Worm (Caenorhabditis elegans) whole organism, dauer: Measurements from ENCODE around the gene Y102A11A.2.
"Not testable (repeated sequence)": the region's sequence is repeated elsewhere in the genome, so short reads cannot be mapped to it uniquely, and the experiment has no call there.

Source experiments
- unc-62 ChIP-seq: sonication (generic microtip); optimal IDR thresholded peaks from 2 replicates; lab custom pipeline; 2017; ENCODE audit warnings: missing biosample characterization, missing genetic modification reagents, missing genetic modification characterization

Y102A11A.2 gene

DNA sequence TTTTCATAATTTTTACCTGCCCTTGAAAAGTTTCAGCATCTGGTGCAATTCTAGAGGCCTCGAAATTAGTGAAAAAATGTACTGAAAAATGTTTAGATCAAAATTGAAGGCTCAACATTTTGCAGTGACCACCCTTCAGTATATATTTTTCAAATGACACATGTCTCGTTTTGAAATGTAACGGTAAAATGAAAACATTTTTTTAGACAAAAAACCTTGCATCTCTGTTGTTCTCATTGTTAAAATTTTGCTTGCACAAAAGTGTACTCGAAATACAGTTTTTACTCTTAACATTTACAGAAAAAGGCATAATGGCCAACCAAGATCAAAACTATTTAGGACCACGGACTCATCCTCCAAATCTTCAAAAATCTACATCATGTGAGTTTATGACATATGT is at the start of gene Y102A11A.2:
TSS of gene Y102A11A.2 (plus strand) at position 301 of the 400 bp plus-strand sequence.
- not testable (repeated sequence) for TF ChIP-seq unc-62 (GFP tag; lab: Kevin White, UChicago)

DNA sequence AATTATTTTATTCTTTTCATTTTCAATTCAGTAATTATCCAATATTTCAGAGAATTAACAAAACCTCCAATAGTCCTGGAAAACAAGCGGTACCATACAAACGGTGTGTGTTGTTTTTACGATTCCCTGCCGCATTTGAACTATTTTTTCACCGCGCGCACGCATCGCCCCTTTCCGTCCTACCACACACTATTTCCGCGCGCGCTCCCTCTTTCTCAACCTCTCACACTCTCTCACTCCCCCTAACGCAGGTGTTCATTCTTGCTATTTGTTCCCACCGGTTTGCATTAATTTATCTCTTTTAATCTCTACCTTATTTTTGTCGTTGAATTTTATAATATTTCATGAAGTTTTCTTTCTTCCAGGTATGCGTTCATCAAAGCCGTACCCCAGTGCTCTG is 48.7 kb upstream of the Y102A11A.2 start, which contains the start of gene F52D2.12:
TSS of gene F52D2.12 (plus strand) at position 307 of the 400 bp plus-strand sequence.
- no peak for TF ChIP-seq unc-62 (GFP tag; lab: Kevin White, UChicago)

DNA sequence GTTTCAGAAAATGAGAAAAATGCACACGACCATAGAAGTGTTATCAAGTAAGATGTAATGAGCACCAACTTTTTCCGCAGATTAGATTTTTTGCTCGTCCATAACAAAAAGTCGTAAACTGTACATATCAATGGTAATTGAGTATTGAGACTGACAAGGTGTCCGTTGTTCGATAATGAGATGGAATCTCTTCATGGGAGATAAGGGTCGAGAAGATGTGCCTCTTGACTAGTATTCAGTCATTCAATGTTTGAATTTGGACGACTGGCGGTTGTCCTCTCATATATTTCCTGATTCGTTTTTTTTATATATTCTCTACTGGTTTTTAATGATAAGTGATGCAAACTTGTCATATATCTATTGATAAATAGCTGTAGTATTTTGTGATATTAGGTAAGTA is 44.8 kb upstream of the Y102A11A.2 start:
- TF ChIP-seq unc-62 (GFP tag; lab: Kevin White, UChicago), result no peak

DNA sequence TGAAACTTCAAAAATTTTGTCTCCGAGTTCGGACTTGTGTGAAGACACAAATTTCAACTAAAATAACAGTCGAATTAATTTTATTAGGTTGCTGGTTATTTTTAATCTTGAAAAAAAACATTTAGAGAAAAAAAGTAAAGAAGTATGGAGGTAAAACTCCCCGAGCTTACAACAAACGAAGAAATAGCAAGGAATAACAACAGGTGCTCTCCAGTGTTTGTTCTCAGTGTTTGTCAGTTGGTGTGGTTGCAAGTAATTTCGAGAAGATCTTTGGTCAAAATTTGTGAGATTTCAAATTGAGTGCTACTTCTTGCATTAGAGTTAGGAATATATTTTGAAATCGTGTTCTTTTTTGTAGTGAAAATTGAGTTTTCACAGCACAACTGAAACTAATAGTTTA is 41.6 kb upstream of the Y102A11A.2 start:
- no peak for TF ChIP-seq unc-62 (GFP tag; lab: Kevin White, UChicago)

DNA sequence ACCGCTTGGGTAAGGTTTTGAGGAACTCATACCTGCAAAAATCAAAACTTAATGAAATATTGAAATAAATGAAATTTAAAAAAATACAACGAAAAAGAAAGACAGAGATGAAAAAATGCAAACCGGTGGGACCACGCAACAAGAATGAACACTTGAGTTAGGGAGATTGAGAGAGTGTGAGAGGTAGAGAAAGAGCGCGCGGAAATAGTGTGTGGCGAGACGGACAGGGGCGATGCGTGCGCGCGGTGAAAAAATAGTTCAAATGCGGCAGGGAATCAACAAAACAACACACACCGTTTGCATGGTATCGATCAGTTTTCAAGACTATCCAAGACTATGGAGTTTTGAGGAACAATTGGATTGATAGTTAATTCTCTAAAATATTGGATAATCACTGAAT is 36.9 kb upstream of the Y102A11A.2 start, which contains the start of gene meg-3:
TSS of gene meg-3 (minus strand) at position 32 of the 400 bp plus-strand sequence.
- TF ChIP-seq unc-62 (GFP tag; lab: Kevin White, UChicago), result no peak

DNA sequence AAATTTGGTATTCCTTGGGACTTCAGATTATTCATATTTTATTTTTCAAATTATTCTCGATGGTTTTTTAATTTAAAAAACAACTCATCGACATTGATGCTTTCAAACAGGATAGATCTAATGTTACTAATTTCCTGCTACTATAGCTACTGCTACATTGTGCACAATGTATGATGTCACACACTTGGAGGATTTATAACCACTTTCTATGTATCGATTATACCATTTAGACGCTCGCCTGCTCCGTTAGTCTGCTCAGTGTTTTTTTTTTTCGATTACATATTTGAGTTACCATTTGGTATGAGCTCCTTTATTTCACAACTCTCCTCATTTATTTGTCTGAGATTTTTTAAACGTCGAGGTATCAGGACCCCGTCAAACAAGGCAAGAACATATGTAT is 36.0 kb upstream of the Y102A11A.2 start, which contains the start of gene Y40A1A.2:
TSS of gene Y40A1A.2 (plus strand) at position 301 of the 400 bp plus-strand sequence.
- no peak for TF ChIP-seq unc-62 (GFP tag; lab: Kevin White, UChicago)

DNA sequence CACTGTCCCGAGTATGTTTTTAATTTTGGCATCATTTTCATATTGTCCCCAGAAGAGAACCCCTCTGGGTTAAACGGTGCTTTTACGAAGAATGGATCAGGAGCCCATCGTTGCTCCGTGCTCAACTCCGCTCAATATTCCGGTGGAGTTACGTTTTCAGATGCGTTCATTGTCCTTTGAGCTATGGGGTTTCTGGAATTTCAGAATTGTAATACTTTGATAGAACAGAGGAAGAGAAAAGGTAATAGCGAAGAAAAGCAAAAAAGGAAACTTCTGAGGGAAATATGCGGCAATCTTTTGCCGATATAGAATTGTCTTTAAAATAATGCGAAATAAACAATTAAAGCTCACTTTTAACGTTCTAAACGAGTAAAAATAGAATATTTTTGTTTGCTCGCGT is 28.5 kb upstream of the Y102A11A.2 start, which contains the start of gene Y40A1A.3:
TSS of gene Y40A1A.3 (minus strand) at position 101 of the 400 bp plus-strand sequence.
- TF ChIP-seq unc-62 (GFP tag; lab: Kevin White, UChicago), result no peak

DNA sequence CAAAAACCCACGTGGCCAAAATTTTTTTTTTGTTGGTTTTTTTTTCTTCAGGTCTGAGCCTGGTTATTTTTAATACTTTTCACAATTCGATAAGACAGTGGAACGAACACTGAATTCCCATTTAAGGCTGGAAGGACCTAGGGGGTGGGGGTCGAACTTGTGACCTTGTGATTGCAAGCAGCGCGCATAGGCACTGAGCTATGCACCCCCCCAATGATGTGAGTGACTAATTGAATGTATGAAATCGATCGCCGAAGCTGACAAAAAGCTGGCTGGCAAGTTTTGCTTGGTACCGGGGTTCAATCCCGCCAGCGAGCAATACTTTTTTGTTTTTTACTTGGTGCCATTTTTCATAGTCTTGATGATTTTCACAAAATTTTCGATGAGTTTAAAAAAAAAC is 27.6 kb upstream of the Y102A11A.2 start:
- TF ChIP-seq unc-62 (GFP tag; lab: Kevin White, UChicago), result no peak

DNA sequence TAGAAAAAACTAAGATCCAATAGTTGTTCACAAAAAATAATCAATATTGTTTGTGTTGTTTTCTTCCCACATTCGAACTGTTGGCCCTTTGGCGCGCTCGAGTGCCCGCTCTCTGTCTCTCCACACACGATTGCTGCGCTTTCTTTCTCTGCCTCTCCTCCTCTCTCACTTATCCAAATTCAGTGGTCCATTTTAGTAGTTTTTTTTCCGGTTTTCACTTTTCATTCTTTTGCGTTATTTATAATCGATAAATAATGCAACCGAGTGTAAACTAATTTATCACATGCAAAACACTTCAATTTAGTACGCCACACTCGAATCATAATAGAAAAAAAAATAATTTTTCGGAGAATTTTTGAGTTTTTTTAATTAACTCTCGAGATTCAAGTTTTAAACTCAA is 25.9 kb upstream of the Y102A11A.2 start:
- TF ChIP-seq unc-62 (GFP tag; lab: Kevin White, UChicago), result no peak

DNA sequence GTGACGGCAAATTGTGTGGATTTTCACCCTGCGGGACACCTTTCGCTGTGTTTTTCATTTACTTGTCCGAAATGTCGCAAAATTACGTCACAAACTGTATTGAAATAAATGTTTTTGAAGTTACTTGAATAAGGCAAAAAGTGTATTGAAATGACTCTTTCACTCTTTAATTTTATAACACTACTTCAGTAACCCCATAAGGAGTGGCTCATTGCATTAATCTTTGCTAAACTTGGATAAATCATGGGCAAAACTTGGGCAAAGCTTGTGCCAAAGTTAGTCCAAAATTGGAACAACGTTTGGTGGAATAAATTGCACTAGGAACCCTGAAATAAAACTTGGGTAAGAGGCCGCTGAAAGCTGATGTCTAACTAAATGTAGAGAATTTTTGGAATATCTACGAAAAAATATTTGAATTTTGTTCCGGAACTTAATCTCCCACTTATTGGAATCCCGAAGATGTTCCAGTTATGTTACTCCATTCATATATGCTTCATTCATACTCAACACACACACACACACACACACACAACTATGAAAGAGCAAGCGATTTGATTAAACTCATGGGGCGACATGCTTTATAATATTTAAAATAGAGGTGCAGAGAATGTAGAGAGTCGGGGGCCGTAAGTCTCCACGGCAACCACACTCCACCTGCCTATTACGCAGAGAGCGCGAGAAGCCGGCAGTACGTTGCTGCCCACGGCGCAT is 13.8 kb upstream of the Y102A11A.2 start, which contains the start of gene Y102A11A.9:
TSS of gene Y102A11A.9 (plus strand) at position 661 of the 711 bp plus-strand sequence.
- no peak for TF ChIP-seq unc-62 (GFP tag; lab: Kevin White, UChicago)

DNA sequence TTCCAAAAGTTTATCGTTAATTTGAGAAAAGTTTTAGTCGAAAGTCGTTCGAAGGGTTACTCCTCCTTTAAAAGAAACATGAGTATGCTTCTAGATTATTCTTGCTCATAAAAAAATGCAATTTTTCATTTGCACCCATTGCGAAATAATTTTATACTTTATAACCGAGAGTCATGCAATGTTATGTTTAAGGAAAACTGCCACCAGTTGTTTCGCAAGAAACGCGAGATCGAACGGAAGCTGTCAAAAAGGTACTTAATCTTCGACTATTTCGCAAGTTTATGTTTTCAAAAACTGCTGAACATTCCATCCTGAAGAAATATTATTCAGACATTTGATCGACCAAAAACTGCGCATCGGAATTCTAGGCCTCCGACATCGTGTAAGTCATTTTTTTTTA is 12.5 kb upstream of the Y102A11A.2 start:
- TF ChIP-seq unc-62 (GFP tag; lab: Kevin White, UChicago), result no peak

DNA sequence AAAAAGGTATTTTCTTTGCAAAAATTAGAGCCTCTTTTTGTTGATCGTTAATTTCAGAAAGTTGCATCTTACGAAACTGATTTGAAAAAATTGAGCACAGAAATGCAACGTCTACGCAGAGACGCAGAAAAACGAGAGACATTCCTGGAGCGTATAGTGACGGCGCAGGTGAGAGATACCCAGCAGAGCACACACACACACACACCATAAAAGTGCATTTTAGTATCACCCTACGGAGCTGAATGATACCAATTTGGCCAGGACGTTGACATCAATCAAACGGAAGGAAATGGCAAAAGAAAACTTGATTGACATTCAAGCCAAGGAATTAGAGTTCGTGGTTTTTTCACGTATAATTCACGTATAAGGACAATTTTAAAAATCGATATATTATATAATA is 11.9 kb upstream of the Y102A11A.2 start:
- no peak for TF ChIP-seq unc-62 (GFP tag; lab: Kevin White, UChicago)

DNA sequence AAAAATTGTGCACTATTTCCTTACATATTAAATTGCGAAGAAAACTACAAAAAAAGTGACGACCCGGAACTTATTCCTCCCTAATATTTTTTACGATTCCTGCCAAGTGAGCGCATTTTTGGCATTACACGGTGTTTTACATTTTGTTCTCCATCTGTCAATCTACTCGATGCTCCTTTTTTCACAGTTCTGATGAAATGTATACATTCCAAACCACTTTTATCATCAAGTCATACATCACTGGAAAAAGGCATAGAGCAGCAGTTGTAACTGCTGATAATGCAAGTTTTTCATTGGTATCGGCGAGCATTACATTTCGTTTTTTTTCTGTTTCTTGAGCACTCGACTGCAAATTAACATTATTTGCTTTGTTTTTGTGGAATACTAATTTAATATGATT is 8.2 kb upstream of the Y102A11A.2 start:
- TF ChIP-seq unc-62 (GFP tag; lab: Kevin White, UChicago), result no peak

DNA sequence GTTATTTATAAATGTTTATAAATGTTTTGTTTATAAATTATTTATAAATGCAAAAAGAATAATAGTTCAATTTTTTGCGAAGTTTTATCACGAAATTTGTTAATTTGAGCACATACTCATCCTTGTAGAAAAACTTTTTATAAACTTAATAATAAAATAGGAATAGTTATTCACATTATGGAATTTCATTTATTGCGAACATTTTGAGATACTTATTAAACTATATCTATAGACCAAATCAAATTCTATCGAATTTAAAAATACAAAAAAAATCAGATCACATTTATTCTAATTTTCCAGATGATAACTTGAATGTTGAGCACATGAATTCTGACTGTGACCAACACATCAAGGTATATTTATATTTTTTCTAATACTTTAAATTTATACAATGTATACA is 7.6 kb upstream of the Y102A11A.2 start, which contains the start of gene Y102A11A.3:
TSS of gene Y102A11A.3 (plus strand) at position 301 of the 400 bp plus-strand sequence.
- no peak for TF ChIP-seq unc-62 (GFP tag; lab: Kevin White, UChicago)

DNA sequence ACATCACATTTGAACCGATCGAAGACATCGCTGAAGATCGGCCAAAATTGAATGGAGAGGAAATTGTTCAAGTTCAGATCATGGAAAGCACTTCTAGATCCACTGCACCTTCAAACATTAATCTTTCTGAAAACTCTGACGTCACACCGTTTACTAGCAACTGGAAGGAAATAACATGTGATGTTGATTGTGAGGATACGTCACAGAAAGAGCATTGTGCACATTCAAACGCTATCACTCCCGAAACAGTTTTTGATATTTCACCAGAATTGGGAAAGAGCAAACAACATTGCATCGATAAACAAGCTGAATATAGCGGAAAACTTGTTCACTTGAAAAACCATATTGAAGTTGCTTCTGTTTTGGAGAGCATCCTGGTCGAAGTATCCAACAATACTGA is 4.9 kb upstream of the Y102A11A.2 start:
- TF ChIP-seq unc-62 (GFP tag; lab: Kevin White, UChicago), result no peak

DNA sequence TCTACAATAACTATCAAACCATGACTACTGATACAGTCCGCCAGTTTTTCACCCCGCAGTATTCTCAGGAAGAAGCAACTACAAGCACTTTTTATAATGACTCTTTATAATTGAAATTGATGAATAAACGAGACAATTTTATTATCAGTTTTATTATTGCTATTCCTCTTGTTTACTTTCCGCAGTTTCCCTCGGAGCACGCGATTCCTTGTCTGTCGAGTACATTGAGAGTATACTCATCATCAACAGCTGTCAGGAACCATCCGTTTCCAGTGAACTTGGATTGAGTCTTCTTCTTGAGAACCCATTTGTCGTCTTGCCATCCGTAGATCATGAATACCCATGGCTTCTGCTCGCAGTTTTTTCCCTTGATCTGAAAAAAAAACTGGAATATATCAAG is 4.4 kb downstream of the Y102A11A.2 start:
- TF ChIP-seq unc-62 (GFP tag; lab: Kevin White, UChicago), result no peak

DNA sequence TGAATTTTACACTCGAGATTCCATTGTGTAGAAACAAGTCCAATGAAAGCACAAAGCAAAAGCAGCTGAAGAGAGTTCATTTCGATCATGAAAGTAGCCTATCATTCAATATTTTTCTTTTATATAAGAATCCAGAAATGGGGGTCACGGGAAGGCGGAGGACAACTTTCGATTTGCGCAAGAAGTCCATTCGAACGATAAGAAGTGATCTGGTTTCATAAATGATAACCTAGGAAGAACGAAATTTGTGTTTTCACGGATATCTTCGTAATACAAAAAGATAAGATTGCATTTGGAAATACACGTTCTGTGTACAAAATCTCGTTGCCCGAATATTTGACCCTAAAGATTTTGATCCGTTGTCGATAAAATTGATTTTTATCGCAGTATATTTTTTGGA is 5.0 kb downstream of the Y102A11A.2 start, which contains the start of gene Y102A11A.5:
TSS of gene Y102A11A.5 (minus strand) at position 175 of the 400 bp plus-strand sequence.
- TF ChIP-seq unc-62 (GFP tag; lab: Kevin White, UChicago), result no peak
